Fruit fly (Drosophila melanogaster) whole organism, adult: ENCODE results near the gene hob.

Source experiments
- CG11617 ChIP-seq: fragments of 200-800 bp; sonication (Bioruptor generic); optimal IDR thresholded peaks from 2 replicates; lab custom pipeline; 2017; ENCODE audit warnings: mild to moderate bottlenecking, missing biosample characterization, missing genetic modification reagents, missing genetic modification characterization
- CG14711 ChIP-seq: fragments of 200-800 bp; sonication (Bioruptor generic); optimal IDR thresholded peaks from 2 replicates; lab custom pipeline; 2018; ENCODE audit warnings: missing biosample characterization, mild to moderate bottlenecking, missing genetic modification characterization, moderate library complexity
- CG5204 ChIP-seq: fragments of 200-800 bp; sonication (Bioruptor generic); optimal IDR thresholded peaks from 2 replicates; lab custom pipeline; 2016; ENCODE audit warnings: missing biosample characterization, missing genetic modification characterization
- CG7045 ChIP-seq: fragments of 200-800 bp; sonication (Bioruptor generic); optimal IDR thresholded peaks from 2 replicates; lab custom pipeline; 2017; ENCODE audit warnings: missing biosample characterization, mild to moderate bottlenecking, missing genetic modification characterization
- CG7101 ChIP-seq: fragments of 200-800 bp; sonication (Bioruptor generic); optimal IDR thresholded peaks from 2 replicates; lab custom pipeline; 2018; ENCODE audit warnings: missing biosample characterization, mild to moderate bottlenecking, missing genetic modification characterization, moderate library complexity
- cic ChIP-seq: fragments of 200-800 bp; sonication (Bioruptor generic); optimal IDR thresholded peaks from 2 replicates; lab custom pipeline; 2017; ENCODE audit warnings: missing biosample characterization, mild to moderate bottlenecking, missing genetic modification characterization, moderate library complexity
- pad ChIP-seq: fragments of 200-800 bp; sonication (Bioruptor generic); optimal IDR thresholded peaks from 3 replicates; lab custom pipeline; 2017; ENCODE audit warnings: missing biosample characterization, missing genetic modification characterization, mild to moderate bottlenecking, moderate library complexity, missing genetic modification reagents
- toe ChIP-seq: fragments of 200-800 bp; sonication (Bioruptor generic); optimal IDR thresholded peaks from 2 replicates; lab custom pipeline; 2016; ENCODE audit warnings: missing biosample characterization, missing genetic modification characterization

- TF ChIP-seq CG7045 (GFP tag; lab: Kevin White, UChicago) (no peak), pad (no peak), cic (GFP tag; lab: Kevin White, UChicago) (no peak), CG5204 (no peak), CG7101 (tag; lab: Kevin White, UChicago) (no peak), toe (GFP tag; lab: Kevin White, UChicago) (no peak), CG11617 (GFP tag; lab: Kevin White, UChicago) (no peak), CG14711 (tag; lab: Kevin White, UChicago) (no peak)
Measured at dm6 chr3L:3249664-3249996, 30.9 kb upstream of the hob start.
